Fruit fly (Drosophila melanogaster) whole organism, embryonic: ENCODE results near the gene Gclm.

Experiments
- BEAF-32 ChIP-seq: fragments of 200-800 bp; sonication (Bioruptor generic); optimal IDR thresholded peaks from 3 replicates; lab custom pipeline; 2017; ENCODE audit warnings: missing biosample characterization, missing genetic modification characterization, mild to moderate bottlenecking, moderate library complexity, missing genetic modification reagents
- CG11504 ChIP-seq: fragments of 200-800 bp; sonication (Bioruptor generic); optimal IDR thresholded peaks from 3 replicates; lab custom pipeline; 2019; ENCODE audit warnings: missing biosample characterization, mild to moderate bottlenecking, missing genetic modification characterization, moderate library complexity
- CG1603 ChIP-seq: fragments of 200-800 bp; sonication (Bioruptor generic); optimal IDR thresholded peaks from 2 replicates; lab custom pipeline; 2019; ENCODE audit warnings: missing biosample characterization, mild to moderate bottlenecking, missing genetic modification characterization, moderate library complexity
- CG17361 ChIP-seq: fragments of 200-800 bp; sonication (Bioruptor generic); IDR thresholded peaks from 3 replicates; pipeline ENCODE4 v1.3.6; 2022; ENCODE audit warnings: missing biosample characterization, missing genetic modification characterization
- CG1792 ChIP-seq: fragments of 200-800 bp; sonication (Bioruptor generic); optimal IDR thresholded peaks from 2 replicates; lab custom pipeline; 2016; ENCODE audit warnings: missing biosample characterization, missing genetic modification characterization
- CG2678 ChIP-seq: fragments of 200-800 bp; sonication (Bioruptor generic); optimal IDR thresholded peaks from 3 replicates; lab custom pipeline; 2019; ENCODE audit warnings: missing biosample characterization, mild to moderate bottlenecking, missing genetic modification characterization, moderate library complexity
- CG2712 ChIP-seq: fragments of 200-800 bp; optimal IDR thresholded peaks from 3 replicates; lab custom pipeline; 2019; ENCODE audit warnings: missing biosample characterization, mild to moderate bottlenecking, missing genetic modification characterization, moderate library complexity
- CG4617 ChIP-seq: fragments of 200-800 bp; sonication (Bioruptor generic); optimal IDR thresholded peaks from 3 replicates; lab custom pipeline; 2016; ENCODE audit warnings: missing biosample characterization, missing genetic modification characterization, borderline replicate concordance
- CG4730 ChIP-seq: fragments of 200-800 bp; sonication (Bioruptor generic); IDR thresholded peaks from 2 replicates; pipeline ENCODE4 v1.3.6; 2022; ENCODE audit warnings: missing biosample characterization, missing genetic modification characterization
- CG5245 ChIP-seq: fragments of 200-800 bp; sonication (Bioruptor generic); optimal IDR thresholded peaks from 3 replicates; lab custom pipeline; 2016; ENCODE audit warnings: missing biosample characterization, missing genetic modification characterization
- CG7745 ChIP-seq: fragments of 200-800 bp; sonication (Bioruptor generic); optimal IDR thresholded peaks from 2 replicates; lab custom pipeline; 2018; ENCODE audit warnings: missing biosample characterization, mild to moderate bottlenecking, missing genetic modification characterization, moderate library complexity
- CG7786 ChIP-seq: fragments of 200-800 bp; sonication (Bioruptor generic); optimal IDR thresholded peaks from 2 replicates; lab custom pipeline; 2016; ENCODE audit warnings: missing biosample characterization, missing genetic modification characterization
- CG8290 ChIP-seq, 3 experiments: fragments of 200-800 bp; sonication (Bioruptor generic); optimal IDR thresholded peaks; 2 replicates each; lab custom pipeline; 2016 to 2019; ENCODE audit warnings: missing biosample characterization in 3 of 3, missing genetic modification characterization in 3 of 3, mild to moderate bottlenecking in 2 of 3, moderate library complexity in 1 of 3
- CG8944 ChIP-seq: fragments of 200-800 bp; sonication (Bioruptor generic); optimal IDR thresholded peaks from 3 replicates; lab custom pipeline; 2016; ENCODE audit warnings: missing biosample characterization, missing genetic modification characterization
- CoRest ChIP-seq: fragments of 200-800 bp; sonication (Bioruptor generic); optimal IDR thresholded peaks from 3 replicates; lab custom pipeline; 2018; ENCODE audit warnings: missing biosample characterization, mild to moderate bottlenecking, missing genetic modification characterization, moderate library complexity
- Doc2 ChIP-seq: fragments of 200-800 bp; sonication (Bioruptor generic); IDR thresholded peaks from 2 replicates; pipeline ENCODE4 v1.3.6; 2022; ENCODE audit warnings: missing biosample characterization, missing genetic modification characterization
- Fer2 ChIP-seq: fragments of 200-800 bp; sonication (Bioruptor generic); optimal IDR thresholded peaks from 2 replicates; lab custom pipeline; 2018; ENCODE audit warnings: missing biosample characterization, mild to moderate bottlenecking, missing genetic modification characterization, moderate library complexity
- Hr78 ChIP-seq, 2 experiments: fragments of 200-800 bp in 1 of 2; fragments of >200 bp in 1 of 2; sonication (Bioruptor generic) in 1 of 2; optimal IDR thresholded peaks; 2 replicates each; lab custom pipeline; 2017 to 2019; ENCODE audit warnings: missing biosample characterization in 2 of 2, missing genetic modification characterization in 2 of 2, mild to moderate bottlenecking in 1 of 2, moderate library complexity in 1 of 2
- Opbp ChIP-seq: fragments of 200-800 bp; sonication (Bioruptor generic); IDR thresholded peaks from 3 replicates; pipeline ENCODE4 v1.3.6; 2022; ENCODE audit warnings: missing biosample characterization, missing genetic modification characterization; ENCODE audit not compliant: partially characterized antibody
- Sox100B ChIP-seq: fragments of 200-800 bp; sonication (Bioruptor generic); optimal IDR thresholded peaks from 3 replicates; lab custom pipeline; 2018; ENCODE audit warnings: missing biosample characterization, mild to moderate bottlenecking, missing genetic modification characterization
- Sry-δ ChIP-seq: fragments of 200-800 bp; sonication (Bioruptor generic); optimal IDR thresholded peaks from 2 replicates; lab custom pipeline; 2016; ENCODE audit warnings: missing biosample characterization, missing genetic modification characterization
- ara ChIP-seq: fragments of 200-800 bp; sonication (Bioruptor generic); IDR thresholded peaks from 2 replicates; pipeline ENCODE4 v1.3.6; 2022; ENCODE audit warnings: missing biosample characterization, missing genetic modification characterization
- ase ChIP-seq: fragments of 200-800 bp; sonication (Bioruptor generic); IDR thresholded peaks from 3 replicates; pipeline ENCODE4 v1.3.6; 2022; ENCODE audit warnings: missing biosample characterization, missing genetic modification characterization
- ato ChIP-seq: fragments of 200-800 bp; sonication (Bioruptor generic); IDR thresholded peaks from 2 replicates; pipeline ENCODE4 v1.3.6; 2022; ENCODE audit warnings: missing biosample characterization, missing genetic modification characterization; ENCODE audit not compliant: partially characterized antibody
- bbx ChIP-seq: fragments of 200-800 bp; sonication (Bioruptor generic); IDR thresholded peaks from 2 replicates; pipeline ENCODE4 v1.3.6; 2022; ENCODE audit warnings: missing biosample characterization, missing genetic modification characterization; ENCODE audit not compliant: partially characterized antibody
- bigmax ChIP-seq: fragments of 200-800 bp; sonication (Bioruptor generic); optimal IDR thresholded peaks from 2 replicates; lab custom pipeline; 2018; ENCODE audit warnings: missing biosample characterization, mild to moderate bottlenecking, missing genetic modification characterization
- chinmo ChIP-seq: fragments of 200-800 bp; sonication (Bioruptor generic); IDR thresholded peaks from 4 replicates; pipeline ENCODE4 v1.3.6; 2022; ENCODE audit warnings: missing biosample characterization, missing genetic modification characterization; ENCODE audit not compliant: partially characterized antibody
- crol ChIP-seq: fragments of 200-800 bp; sonication (Bioruptor generic); IDR thresholded peaks from 2 replicates; pipeline ENCODE4 v1.3.6; 2022; ENCODE audit warnings: missing biosample characterization, missing genetic modification characterization
- dan ChIP-seq: fragments of 200-800 bp; sonication (Bioruptor generic); IDR thresholded peaks from 2 replicates; pipeline ENCODE4 v1.3.6; 2022; ENCODE audit warnings: missing biosample characterization, missing genetic modification characterization
- eve ChIP-seq, 2 experiments: fragments of >200 bp; optimal IDR thresholded peaks; 2 replicates each; lab custom pipeline; 2017; ENCODE audit warnings: missing biosample characterization in 2 of 2, missing genetic modification characterization in 2 of 2
- gem ChIP-seq: fragments of 200-800 bp; sonication (Bioruptor generic); optimal IDR thresholded peaks from 2 replicates; lab custom pipeline; 2019; ENCODE audit warnings: missing biosample characterization, mild to moderate bottlenecking, missing genetic modification characterization, moderate library complexity
- gro ChIP-seq: fragments of 200-800 bp; sonication (Bioruptor generic); optimal IDR thresholded peaks from 2 replicates; lab custom pipeline; 2016; ENCODE audit warnings: missing biosample characterization, missing genetic modification characterization
- hb ChIP-seq: fragments of 200-800 bp; sonication (Bioruptor generic); IDR thresholded peaks from 3 replicates; pipeline ENCODE4 v1.3.6; 2022; ENCODE audit warnings: missing biosample characterization, missing genetic modification characterization; ENCODE audit not compliant: partially characterized antibody
- jigr1 ChIP-seq: fragments of 200-800 bp; sonication (Bioruptor generic); IDR thresholded peaks from 3 replicates; pipeline ENCODE4 v1.3.6; 2022; ENCODE audit warnings: missing biosample characterization, missing genetic modification characterization
- klu ChIP-seq: fragments of 200-800 bp; sonication (Bioruptor generic); IDR thresholded peaks from 2 replicates; pipeline ENCODE4 v1.3.6; 2022; ENCODE audit warnings: missing biosample characterization, missing genetic modification characterization
- knrl ChIP-seq: fragments of 200-800 bp; sonication (Bioruptor generic); IDR thresholded peaks from 3 replicates; pipeline ENCODE4 v1.3.6; 2022; ENCODE audit warnings: missing biosample characterization, missing genetic modification characterization; ENCODE audit not compliant: partially characterized antibody
- mld ChIP-seq: fragments of 200-800 bp; sonication (Bioruptor generic); IDR thresholded peaks from 3 replicates; pipeline ENCODE4 v1.3.6; 2022; ENCODE audit warnings: missing biosample characterization, missing genetic modification characterization; ENCODE audit not compliant: partially characterized antibody
- nau ChIP-seq: fragments of 200-800 bp; sonication (Bioruptor generic); optimal IDR thresholded peaks from 3 replicates; lab custom pipeline; 2017; ENCODE audit warnings: missing biosample characterization, mild to moderate bottlenecking, missing genetic modification characterization, missing genetic modification reagents
- nmo ChIP-seq: fragments of 200-800 bp; sonication (Bioruptor generic); optimal IDR thresholded peaks from 2 replicates; lab custom pipeline; 2018; ENCODE audit warnings: missing biosample characterization, mild to moderate bottlenecking, missing genetic modification characterization, moderate library complexity
- pan ChIP-seq, 4 experiments: fragments of >200 bp in 3 of 4; fragments of 200-800 bp in 1 of 4; sonication (Bioruptor generic) in 1 of 4; optimal IDR thresholded peaks in 3 of 4; IDR thresholded peaks in 1 of 4; 2 replicates each; pipeline versions ENCODE4 v1.3.6 to Lab custom; 2017 to 2022; ENCODE audit warnings: missing biosample characterization in 2 of 4, missing genetic modification characterization in 2 of 4, mixed read lengths in 1 of 4
- repo ChIP-seq: fragments of 200-800 bp; sonication (Bioruptor generic); optimal IDR thresholded peaks from 2 replicates; lab custom pipeline; 2016; ENCODE audit warnings: missing biosample characterization, missing genetic modification characterization
- run ChIP-seq: fragments of 200-800 bp; sonication (Bioruptor generic); optimal IDR thresholded peaks from 3 replicates; lab custom pipeline; 2018; ENCODE audit warnings: missing biosample characterization, mild to moderate bottlenecking, missing genetic modification characterization
- sna ChIP-seq: fragments of 200-800 bp; sonication (Bioruptor generic); IDR thresholded peaks from 2 replicates; pipeline ENCODE4 v1.3.6; 2022; ENCODE audit warnings: missing biosample characterization, missing genetic modification characterization; ENCODE audit not compliant: partially characterized antibody
- stwl ChIP-seq: fragments of 200-800 bp; sonication (Bioruptor generic); optimal IDR thresholded peaks from 3 replicates; lab custom pipeline; 2018; ENCODE audit warnings: missing biosample characterization, mild to moderate bottlenecking, missing genetic modification characterization, moderate library complexity
- tx ChIP-seq: fragments of 200-800 bp; sonication (Bioruptor generic); optimal IDR thresholded peaks from 2 replicates; lab custom pipeline; 2016; ENCODE audit warnings: missing biosample characterization, missing genetic modification characterization
- unc-4 ChIP-seq: fragments of 200-800 bp; sonication (Bioruptor generic); IDR thresholded peaks from 2 replicates; pipeline ENCODE4 v1.3.6; 2022; ENCODE audit warnings: missing biosample characterization, missing genetic modification characterization; ENCODE audit not compliant: partially characterized antibody
- vfl ChIP-seq: fragments of 200-800 bp; sonication (Bioruptor generic); optimal IDR thresholded peaks from 2 replicates; lab custom pipeline; 2016; ENCODE audit warnings: missing biosample characterization, missing genetic modification characterization

The Gclm gene

dm6 chr3R:22639239-22639858 lies 47.0 kb downstream of the Gclm start, which contains the start of the genes loco and wake (continued):
- TF ChIP-seq hb (GFP tag; lab: Robert Waterston, UW) (peak; percentile 89), chinmo (GFP tag; lab: Robert Waterston, UW) (peak; percentile 81; the same call in 2 of the 4 replicates), CG7745 (tag; lab: Kevin White, UChicago) (no peak), repo (peak; percentile 14), CG2678 (tag; lab: Kevin White, UChicago) (peak; percentile 7), ato (GFP tag; lab: Robert Waterston, UW) (peak; percentile 71; the same call in 1 of the 2 replicates), gem (no peak), pan (optimal IDR thresholded peaks at IDR 0.05; lab: Kevin White, UChicago) (no peak), pan (GFP tag; optimal IDR thresholded peaks at IDR 0.05 in 1 of 2, IDR thresholded peaks at IDR 0.05 in 1 of 2) (no peak), ara (GFP tag; lab: Robert Waterston, UW) (no peak), knrl (GFP tag; lab: Robert Waterston, UW) (peak; percentile 94), eve (GFP tag; optimal IDR thresholded peaks at IDR 0.05; lab: Kevin White, UChicago) (no peak), ase (no peak), crol (GFP tag; lab: Robert Waterston, UW) (no peak), Sry-δ (GFP tag; lab: Kevin White, UChicago) (peak; percentile 96), CG17361 (peak; percentile 39; the same call in 1 of the 3 replicates), gro (peak; percentile 20), CG8290 (GFP tag; optimal IDR thresholded peaks at IDR 0.05; lab: Kevin White, UChicago) (peak; percentile 76), CG8290 (tag; optimal IDR thresholded peaks at IDR 0.05; lab: Kevin White, UChicago) (peak; percentile 2 to 45), CG4730 (no peak), bbx (GFP tag; lab: Robert Waterston, UW) (peak; percentile 84), Hr78 (GFP tag; optimal IDR thresholded peaks at IDR 0.05; lab: Kevin White, UChicago) (no peak), vfl (GFP tag; lab: Kevin White, UChicago) (no peak), CG8944 (GFP tag; lab: Kevin White, UChicago) (peak; percentile 1), CoRest (tag; lab: Kevin White, UChicago) (peak; percentile 72), BEAF-32 (GFP tag; lab: Kevin White, UChicago) (peak; percentile 94), nau (GFP tag; lab: Kevin White, UChicago) (no peak), run (tag; lab: Kevin White, UChicago) (no peak), CG1792 (GFP tag; lab: Kevin White, UChicago) (no peak), CG4617 (GFP tag; lab: Kevin White, UChicago) (peak; percentile 79), CG5245 (GFP tag; lab: Kevin White, UChicago) (no peak), CG2712 (tag; lab: Kevin White, UChicago) (peak; percentile 38), jigr1 (no peak), dan (GFP tag; lab: Robert Waterston, UW) (no peak), Doc2 (no peak), bigmax (GFP tag; lab: Kevin White, UChicago) (no peak), nmo (peak; percentile 53), mld (GFP tag; lab: Robert Waterston, UW) (peak; percentile 84; the same call in 2 of the 3 replicates), CG11504 (tag; lab: Kevin White, UChicago) (peak; percentile 33), klu (GFP tag; lab: Robert Waterston, UW) (no peak), CG7786 (peak; percentile 4), sna (GFP tag; lab: Robert Waterston, UW) (peak; percentile 97), CG1603 (tag; lab: Kevin White, UChicago) (peak; percentile 28), Sox100B (no peak), unc-4 (GFP tag; lab: Robert Waterston, UW) (peak; percentile 95), stwl (tag; lab: Kevin White, UChicago) (peak; percentile 86), Opbp (GFP tag; lab: Robert Waterston, UW) (peak; percentile 82; the same call in 2 of the 3 replicates), Fer2 (tag; lab: Kevin White, UChicago) (no peak), tx (GFP tag; lab: Kevin White, UChicago) (peak; percentile 16)
